Fruit fly (Drosophila melanogaster) whole organism, adult: ENCODE measurements around the gene daw.
A peak's percentile ranks its signal among the peaks of the same experiment; 100 is the strongest.

Experiments used
- CG11617 ChIP-seq: fragments of 200-800 bp; sonication (Bioruptor generic); optimal IDR thresholded peaks from 2 replicates; lab custom pipeline; 2017; ENCODE audit warnings: mild to moderate bottlenecking, missing biosample characterization, missing genetic modification reagents, missing genetic modification characterization
- CG14711 ChIP-seq: fragments of 200-800 bp; sonication (Bioruptor generic); optimal IDR thresholded peaks from 2 replicates; lab custom pipeline; 2018; ENCODE audit warnings: missing biosample characterization, mild to moderate bottlenecking, missing genetic modification characterization, moderate library complexity
- CG1620 ChIP-seq: fragments of 200-800 bp; sonication (Bioruptor generic); optimal IDR thresholded peaks from 2 replicates; lab custom pipeline; 2016; ENCODE audit warnings: missing biosample characterization, missing genetic modification characterization
- CG33017 ChIP-seq: fragments of 200-800 bp; sonication (Bioruptor generic); optimal IDR thresholded peaks from 2 replicates; lab custom pipeline; 2018; ENCODE audit warnings: missing biosample characterization, mild to moderate bottlenecking, missing genetic modification characterization, moderate library complexity
- CG5204 ChIP-seq: fragments of 200-800 bp; sonication (Bioruptor generic); optimal IDR thresholded peaks from 2 replicates; lab custom pipeline; 2016; ENCODE audit warnings: missing biosample characterization, missing genetic modification characterization
- CG7045 ChIP-seq: fragments of 200-800 bp; sonication (Bioruptor generic); optimal IDR thresholded peaks from 2 replicates; lab custom pipeline; 2017; ENCODE audit warnings: missing biosample characterization, mild to moderate bottlenecking, missing genetic modification characterization
- CG7101 ChIP-seq: fragments of 200-800 bp; sonication (Bioruptor generic); optimal IDR thresholded peaks from 2 replicates; lab custom pipeline; 2018; ENCODE audit warnings: missing biosample characterization, mild to moderate bottlenecking, missing genetic modification characterization, moderate library complexity
- Clk ChIP-seq: fragments of 200-800 bp; sonication (Bioruptor generic); optimal IDR thresholded peaks from 2 replicates; lab custom pipeline; 2017; ENCODE audit warnings: missing biosample characterization, missing genetic modification characterization
- Crg-1 ChIP-seq: fragments of 200-800 bp; sonication (Bioruptor generic); optimal IDR thresholded peaks from 2 replicates; lab custom pipeline; 2016; ENCODE audit warnings: missing biosample characterization, missing genetic modification characterization
- Hr96 ChIP-seq: fragments of 200-800 bp; sonication (Bioruptor generic); optimal IDR thresholded peaks from 2 replicates; lab custom pipeline; 2016; ENCODE audit warnings: missing biosample characterization, missing genetic modification characterization
- Mnt ChIP-seq: fragments of 200-800 bp; sonication (Bioruptor generic); optimal IDR thresholded peaks from 2 replicates; lab custom pipeline; 2016; ENCODE audit warnings: missing biosample characterization, mild to moderate bottlenecking, missing genetic modification characterization
- bab1 ChIP-seq: fragments of 200-800 bp; sonication (Bioruptor generic); optimal IDR thresholded peaks from 3 replicates; lab custom pipeline; 2019; ENCODE audit warnings: missing biosample characterization, mild to moderate bottlenecking, missing genetic modification characterization, moderate library complexity
- cic ChIP-seq: fragments of 200-800 bp; sonication (Bioruptor generic); optimal IDR thresholded peaks from 2 replicates; lab custom pipeline; 2017; ENCODE audit warnings: missing biosample characterization, mild to moderate bottlenecking, missing genetic modification characterization, moderate library complexity
- kay ChIP-seq: fragments of 200-800 bp; sonication (Bioruptor generic); peaks from one replicate; lab custom pipeline; 2016; ENCODE audit warnings: missing biosample characterization, missing genetic modification characterization, borderline replicate concordance
- ovo ChIP-seq: fragments of 200-800 bp; sonication (Bioruptor generic); optimal IDR thresholded peaks from 2 replicates; lab custom pipeline; 2016; ENCODE audit warnings: missing biosample characterization, missing genetic modification characterization
- pad ChIP-seq: fragments of 200-800 bp; sonication (Bioruptor generic); optimal IDR thresholded peaks from 3 replicates; lab custom pipeline; 2017; ENCODE audit warnings: missing biosample characterization, missing genetic modification characterization, mild to moderate bottlenecking, moderate library complexity, missing genetic modification reagents
- tj ChIP-seq: fragments of 200-800 bp; sonication (Bioruptor generic); optimal IDR thresholded peaks from 3 replicates; lab custom pipeline; 2017; ENCODE audit warnings: missing biosample characterization, mild to moderate bottlenecking, missing genetic modification characterization, moderate library complexity
- toe ChIP-seq: fragments of 200-800 bp; sonication (Bioruptor generic); optimal IDR thresholded peaks from 2 replicates; lab custom pipeline; 2016; ENCODE audit warnings: missing biosample characterization, missing genetic modification characterization

daw gene

DNA sequence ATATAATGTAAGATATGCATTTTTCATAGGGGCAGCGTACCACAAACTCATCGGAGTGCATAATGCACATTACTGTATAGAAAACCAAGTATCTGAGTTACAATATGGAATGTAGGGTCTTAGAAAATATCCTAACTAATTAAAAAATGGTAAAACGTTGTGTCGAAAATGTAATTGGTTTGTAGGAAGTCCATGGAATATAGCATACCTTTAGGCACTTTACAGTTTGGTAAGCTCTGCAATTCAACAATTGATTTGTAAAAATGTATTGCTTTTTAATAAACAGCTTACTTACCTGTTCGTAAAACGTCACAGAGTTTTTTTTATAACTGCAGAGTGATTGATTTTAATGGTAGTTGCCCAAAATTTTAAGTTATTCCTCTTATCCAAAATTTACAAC is 7.1 kb downstream of the daw start, which contains the start of gene CG2964:
Gene CG2964, plus strand, starts transcription at position 301 of the 400 bp plus-strand sequence.
- TF ChIP-seq Hr96 (GFP tag; lab: Kevin White, UChicago) (no peak), CG33017 (no peak), Clk (GFP tag; lab: Kevin White, UChicago) (no peak), CG11617 (no peak)

DNA sequence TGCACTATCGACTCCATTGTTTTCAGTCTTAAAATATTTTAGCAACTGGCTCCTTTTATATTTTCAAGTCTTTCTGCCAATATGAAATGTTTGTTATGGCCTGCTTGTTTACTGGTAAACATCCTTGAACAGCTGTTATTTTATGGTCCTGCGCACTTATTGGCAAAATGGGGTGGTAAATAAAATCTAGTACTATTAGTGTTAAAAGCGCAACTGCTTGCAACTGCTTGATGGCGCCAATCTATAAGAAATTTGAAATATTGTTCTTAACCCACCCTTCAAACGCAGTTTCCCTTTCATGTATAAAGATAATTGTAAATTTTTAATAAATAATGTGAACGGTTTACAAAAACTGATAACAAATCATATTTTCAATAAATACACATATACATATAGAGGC is 10.6 kb downstream of the daw start, which contains the start of gene G6P:
Gene G6P, minus strand, starts transcription at position 88 of the 400 bp plus-strand sequence.
- TF ChIP-seq bab1 (GFP tag; lab: Kevin White, UChicago) (no peak), CG7045 (no peak), Hr96 (GFP tag; lab: Kevin White, UChicago) (no peak), ovo (GFP tag; lab: Kevin White, UChicago) (no peak), CG1620 (GFP tag; lab: Kevin White, UChicago) (no peak), CG11617 (no peak), cic (GFP tag; lab: Kevin White, UChicago) (no peak), CG5204 (no peak), kay (no peak), pad (GFP tag; lab: Kevin White, UChicago) (no peak), CG33017 (no peak), CG7101 (tag; lab: Kevin White, UChicago) (no peak)

DNA sequence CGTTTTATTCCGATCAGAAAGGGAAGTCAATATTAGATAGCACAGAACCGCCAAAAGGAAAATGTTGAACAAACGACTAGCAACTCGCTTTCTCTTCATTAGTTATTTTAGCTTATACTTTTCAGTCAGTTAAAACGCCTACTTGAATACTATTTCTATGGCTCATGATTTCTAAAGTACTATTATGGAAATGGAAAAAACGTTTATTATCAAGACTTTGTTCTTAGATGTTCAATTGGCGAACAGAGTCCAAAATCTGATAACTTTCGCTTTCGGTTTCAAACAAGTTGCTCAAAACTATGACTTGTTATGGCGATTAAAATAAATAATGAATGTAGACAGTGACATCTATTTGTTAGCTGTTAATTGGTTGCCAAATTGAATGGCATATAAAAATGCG is 20.3 kb downstream of the daw start, which contains the start of gene CG3123:
Gene CG3123, minus strand, starts transcription at position 101 of the 400 bp plus-strand sequence.
- no peak for TF ChIP-seq CG14711 (tag; lab: Kevin White, UChicago)
- no peak for TF ChIP-seq toe (GFP tag; lab: Kevin White, UChicago)
- TF ChIP-seq cic (GFP tag; lab: Kevin White, UChicago), result no peak
- TF ChIP-seq CG11617, result no peak
- no peak for TF ChIP-seq Crg-1 (GFP tag; lab: Kevin White, UChicago)
- no peak for TF ChIP-seq CG5204

DNA sequence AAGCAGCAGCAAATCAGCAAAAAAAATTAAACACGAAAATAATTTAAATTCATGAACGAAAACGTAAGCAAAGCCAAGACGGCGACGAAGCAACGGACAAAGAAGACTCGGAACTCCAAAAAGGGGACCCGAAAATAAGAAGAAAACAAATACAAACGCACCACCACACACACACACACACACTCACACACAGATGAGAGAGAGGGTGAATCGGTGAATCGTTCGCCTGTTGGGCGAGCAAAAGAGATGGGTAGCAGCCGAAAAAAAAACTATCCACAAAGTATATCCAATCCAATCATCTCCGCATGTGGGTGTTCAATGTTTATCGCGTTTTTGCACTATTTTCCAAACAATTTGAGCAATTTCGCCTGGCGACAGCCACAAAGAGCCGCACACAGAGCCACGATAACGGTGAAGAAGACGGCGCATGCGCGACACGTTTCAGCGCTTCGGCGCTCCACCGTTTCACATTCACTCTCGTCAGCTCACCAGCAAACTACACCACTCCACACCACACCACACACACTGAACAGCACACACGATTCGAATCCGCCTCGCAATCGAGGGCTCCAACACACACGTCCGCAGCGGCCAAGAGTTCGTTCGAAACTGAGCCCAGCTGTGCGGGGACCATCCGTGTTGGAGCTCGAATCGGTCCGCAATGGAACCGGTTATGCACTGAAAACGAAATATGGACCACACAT is 24.7 kb downstream of the daw start, which contains the start of gene Duox:
Gene Duox, minus strand, starts transcription at position 612 of the 704 bp plus-strand sequence.
- TF ChIP-seq ovo (GFP tag; lab: Kevin White, UChicago), result peak; percentile 13
- no peak for TF ChIP-seq CG5204
- TF ChIP-seq pad (GFP tag; lab: Kevin White, UChicago), result peak; percentile 18
- no peak for TF ChIP-seq kay

DNA sequence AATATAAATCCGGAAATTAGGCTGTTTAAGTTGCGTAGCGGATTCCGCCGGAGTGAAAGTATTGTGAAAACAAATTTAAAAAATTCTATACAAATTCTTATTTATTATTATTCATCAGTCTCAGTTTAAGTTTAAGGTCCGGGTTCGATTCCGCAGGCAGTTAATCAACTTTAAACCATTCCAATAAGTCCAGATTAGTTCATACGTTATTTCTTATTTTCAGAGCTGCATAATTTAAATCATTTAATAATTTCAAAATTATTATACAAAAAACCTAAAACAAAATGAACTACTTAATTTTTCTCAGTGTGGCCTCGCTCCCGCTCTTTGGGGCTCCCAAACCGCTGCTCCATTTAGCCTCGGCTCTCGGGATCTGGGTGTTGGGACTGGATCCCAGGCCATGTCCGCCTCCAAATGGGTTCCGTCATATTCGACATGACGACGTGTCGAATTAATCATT is 25.3 kb downstream of the daw start:
- TF ChIP-seq toe (GFP tag; lab: Kevin White, UChicago) (peak; percentile 9), CG5204 (peak; percentile 32), tj (GFP tag; lab: Kevin White, UChicago) (no peak), CG7045 (peak; percentile 56), ovo (GFP tag; lab: Kevin White, UChicago) (no peak), Mnt (no peak), bab1 (GFP tag; lab: Kevin White, UChicago) (peak; percentile 12)

DNA sequence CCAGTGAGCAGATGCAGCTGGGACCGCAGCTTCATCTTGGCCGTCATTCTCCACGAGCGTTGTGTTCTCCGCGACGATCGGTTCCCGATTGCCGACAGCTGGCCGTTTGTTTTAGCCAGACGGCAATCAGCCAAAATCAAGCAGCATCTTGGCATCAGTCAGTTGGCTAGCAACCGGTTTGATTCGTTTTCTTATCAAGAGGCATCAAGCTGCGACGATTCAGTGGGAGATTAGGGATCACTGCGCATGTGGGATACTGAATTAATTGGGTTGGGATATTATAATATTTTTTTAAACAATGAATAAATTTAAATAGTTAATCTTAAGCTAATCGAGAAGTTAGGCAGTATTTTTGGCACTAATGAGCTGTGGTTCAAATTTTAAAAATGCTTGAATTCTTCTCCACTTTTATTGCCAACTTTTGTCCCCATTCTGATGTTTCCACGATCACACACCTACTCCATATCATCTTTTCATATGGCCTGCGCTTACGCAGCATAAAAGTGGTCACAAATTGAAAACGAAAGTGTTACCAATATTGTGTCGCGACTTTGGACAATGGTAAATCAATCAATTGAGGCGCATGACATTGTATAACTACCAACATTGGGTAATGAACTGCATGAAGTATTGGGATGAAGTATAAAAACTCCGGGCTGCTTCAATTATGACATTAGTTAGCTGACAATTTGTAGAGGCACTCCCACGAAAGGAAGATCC is 32.8 kb downstream of the daw start, which contains the start of the genes CG3119 and Cpr23B:
Gene CG3119, minus strand, starts transcription at position 92 of the 720 bp plus-strand sequence.
Gene Cpr23B, plus strand, starts transcription at position 670 of the 720 bp plus-strand sequence.
- TF ChIP-seq pad (GFP tag; lab: Kevin White, UChicago) (no peak), Mnt (no peak), bab1 (GFP tag; lab: Kevin White, UChicago) (no peak), CG5204 (no peak), cic (GFP tag; lab: Kevin White, UChicago) (no peak), toe (GFP tag; lab: Kevin White, UChicago) (no peak), CG14711 (tag; lab: Kevin White, UChicago) (no peak), CG11617 (no peak)

DNA sequence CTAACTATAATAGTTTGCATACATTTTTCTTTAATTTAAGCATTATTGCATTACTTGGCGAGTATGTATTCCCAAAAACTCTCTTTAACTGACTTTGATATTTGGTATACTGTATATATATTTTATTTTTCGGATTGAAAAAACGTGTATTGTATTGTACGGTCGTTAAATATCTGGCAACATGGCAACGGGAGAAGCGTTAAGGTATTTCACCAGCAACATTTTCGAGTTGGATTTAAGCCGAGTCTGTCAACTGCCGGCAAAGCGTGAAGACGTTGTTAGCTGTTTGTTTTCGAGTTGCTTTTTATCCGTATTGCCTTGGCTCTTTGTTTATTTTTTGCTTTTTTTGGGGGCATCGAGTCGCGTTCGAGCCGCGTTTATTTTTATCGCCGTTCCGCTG is 34.8 kb downstream of the daw start, which contains the start of gene CG2975:
Gene CG2975, plus strand, starts transcription at position 275 of the 400 bp plus-strand sequence.
- TF ChIP-seq Mnt (no peak), kay (no peak), toe (GFP tag; lab: Kevin White, UChicago) (no peak), CG7101 (tag; lab: Kevin White, UChicago) (no peak), CG33017 (no peak), tj (GFP tag; lab: Kevin White, UChicago) (no peak)

DNA sequence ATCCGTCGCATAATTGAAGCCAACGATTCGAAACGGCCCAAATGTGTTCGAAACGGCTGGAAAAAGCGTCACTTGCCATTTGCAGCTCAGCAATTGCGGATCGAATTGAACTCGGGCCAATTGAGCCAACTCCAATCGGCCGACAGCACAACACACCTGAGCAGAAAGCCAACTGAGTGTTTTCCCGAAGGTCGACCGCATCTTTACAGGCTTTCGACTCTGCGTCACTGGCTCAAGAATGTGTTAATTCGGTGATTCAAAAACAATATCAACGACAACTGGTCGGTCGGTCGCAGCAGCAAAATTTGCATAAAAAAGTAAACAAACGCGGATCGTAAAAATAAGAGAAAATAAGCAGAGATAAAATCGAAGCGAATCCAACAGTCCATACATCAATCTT is 35.2 kb downstream of the daw start:
- TF ChIP-seq Clk (GFP tag; lab: Kevin White, UChicago) (no peak), kay (no peak)
